Fruit fly (Drosophila melanogaster) whole organism, wandering third instar larva: Measurements from ENCODE around the gene CG13012.

Source experiments
- Abd-B ChIP-seq: fragments of >200 bp; optimal IDR thresholded peaks from 2 replicates; lab custom pipeline; 2017; ENCODE audit warnings: missing biosample characterization, missing genetic modification characterization
- CG32264 ChIP-seq: fragments of 200-800 bp; sonication (Bioruptor generic); optimal IDR thresholded peaks from 2 replicates; lab custom pipeline; 2016; ENCODE audit warnings: missing biosample characterization, missing genetic modification characterization
- CG9705 ChIP-seq: fragments of 200-800 bp; sonication (Bioruptor generic); optimal IDR thresholded peaks from 2 replicates; lab custom pipeline; 2018; ENCODE audit warnings: missing biosample characterization, mild to moderate bottlenecking, missing genetic modification characterization
- CrebA ChIP-seq: fragments of 200-800 bp; sonication (Bioruptor generic); optimal IDR thresholded peaks from 2 replicates; lab custom pipeline; 2016; ENCODE audit warnings: missing biosample characterization, mild to moderate bottlenecking, missing genetic modification characterization, borderline replicate concordance
- Dfd ChIP-seq: fragments of >200 bp; optimal IDR thresholded peaks from 2 replicates; lab custom pipeline; 2017; ENCODE audit warnings: missing biosample characterization, missing genetic modification characterization
- Dif ChIP-seq: fragments of 200-275, 200-300 bp; sonication (Bioruptor generic); optimal IDR thresholded peaks from 2 replicates; lab custom pipeline; 2018; ENCODE audit warnings: missing biosample characterization, missing genetic modification characterization; ENCODE audit not compliant: partially characterized antibody
- GATAd ChIP-seq: sonication (Bioruptor generic); optimal IDR thresholded peaks from 2 replicates; lab custom pipeline; 2016; ENCODE audit warnings: missing biosample characterization, missing genetic modification characterization
- HLH106 ChIP-seq: fragments of 200-800 bp; optimal IDR thresholded peaks from 3 replicates; lab custom pipeline; 2019; ENCODE audit warnings: missing biosample characterization, mild to moderate bottlenecking, missing genetic modification characterization, moderate library complexity
- Hnf4 ChIP-seq: fragments of 200-800 bp; sonication (Bioruptor generic); optimal IDR thresholded peaks from 2 replicates; lab custom pipeline; 2016; ENCODE audit warnings: missing biosample characterization, mild to moderate bottlenecking, missing genetic modification characterization
- Hr78 ChIP-seq: fragments of >200 bp; optimal IDR thresholded peaks from 2 replicates; lab custom pipeline; 2017; ENCODE audit warnings: missing biosample characterization, missing genetic modification characterization
- Hr83 ChIP-seq: fragments of 200-300 bp; sonication (Bioruptor generic); optimal IDR thresholded peaks from 2 replicates; lab custom pipeline; 2016; ENCODE audit warnings: missing biosample characterization, mild to moderate bottlenecking, missing genetic modification characterization, moderate library complexity; ENCODE audit not compliant: poor library complexity, severe bottlenecking
- Jra ChIP-seq: sonication (Bioruptor generic); optimal IDR thresholded peaks from 2 replicates; lab custom pipeline; 2016; ENCODE audit warnings: missing biosample characterization, missing genetic modification characterization
- Mio ChIP-seq: sonication (Bioruptor generic); optimal IDR thresholded peaks from 2 replicates; lab custom pipeline; 2016; ENCODE audit warnings: missing biosample characterization, missing genetic modification characterization
- Myc ChIP-seq: fragments of >200 bp; optimal IDR thresholded peaks from 2 replicates; lab custom pipeline; 2017
- N ChIP-seq: fragments of >200 bp; optimal IDR thresholded peaks from 2 replicates; lab custom pipeline; 2018; ENCODE audit warnings: missing biosample characterization, missing external identifiers, missing genetic modification characterization
- OdsH ChIP-seq: fragments of 200-800 bp; sonication (Bioruptor generic); optimal IDR thresholded peaks from 2 replicates; lab custom pipeline; 2016; ENCODE audit warnings: missing biosample characterization, mild to moderate bottlenecking, missing genetic modification characterization
- Rel ChIP-seq, 2 experiments: fragments of 200-800 bp; sonication (Bioruptor generic) in 1 of 2; optimal IDR thresholded peaks; 2 replicates in 1 of 2; 3 replicates in 1 of 2; lab custom pipeline; 2016 to 2019; ENCODE audit warnings: mild to moderate bottlenecking in 2 of 2, missing biosample characterization in 2 of 2, missing genetic modification characterization in 2 of 2, moderate library complexity in 1 of 2
- Sp1 ChIP-seq: fragments of 200-800 bp; sonication (Bioruptor generic); optimal IDR thresholded peaks from 3 replicates; lab custom pipeline; 2019; ENCODE audit warnings: missing biosample characterization, mild to moderate bottlenecking, missing genetic modification characterization, moderate library complexity
- Vsx2 ChIP-seq: fragments of 200-300, 225-300 bp; sonication (Bioruptor generic); optimal IDR thresholded peaks from 2 replicates; lab custom pipeline; 2018; ENCODE audit warnings: missing biosample characterization, missing genetic modification characterization; ENCODE audit not compliant: partially characterized antibody
- br ChIP-seq: fragments of 200-800 bp; sonication (Bioruptor generic); optimal IDR thresholded peaks from 2 replicates; lab custom pipeline; 2016; ENCODE audit warnings: missing biosample characterization, missing genetic modification characterization
- brk ChIP-seq: fragments of 200-800 bp; sonication (Bioruptor generic); optimal IDR thresholded peaks from 2 replicates; lab custom pipeline; 2016; ENCODE audit warnings: missing biosample characterization, mild to moderate bottlenecking, missing genetic modification characterization
- dl ChIP-seq, 2 experiments: fragments of 175-275, 200-275 bp in 1 of 2; fragments of 200-275 bp in 1 of 2; sonication (Bioruptor generic); optimal IDR thresholded peaks; lab custom pipeline; 2018; ENCODE audit warnings: mild to moderate bottlenecking in 2 of 2, missing biosample characterization in 2 of 2, missing genetic modification characterization in 2 of 2, moderate library complexity in 2 of 2; ENCODE audit not compliant: partially characterized antibody in 2 of 2, insufficient read depth in 1 of 2
- dmrt93B ChIP-seq: fragments of 200-800 bp; sonication (Bioruptor generic); optimal IDR thresholded peaks from 2 replicates; lab custom pipeline; 2018; ENCODE audit warnings: missing biosample characterization, mild to moderate bottlenecking, missing genetic modification characterization
- dsf ChIP-seq: sonication (Bioruptor generic); optimal IDR thresholded peaks from 2 replicates; lab custom pipeline; 2016; ENCODE audit warnings: missing biosample characterization, missing genetic modification characterization, borderline replicate concordance
- ey ChIP-seq: fragments of 200-800 bp; sonication (Bioruptor generic); optimal IDR thresholded peaks from 2 replicates; lab custom pipeline; 2016; ENCODE audit warnings: missing biosample characterization, missing genetic modification characterization
- foxo ChIP-seq, 2 experiments: fragments of 200-800 bp; sonication (Bioruptor generic); optimal IDR thresholded peaks; 2 replicates in 1 of 2; 3 replicates in 1 of 2; lab custom pipeline; 2016 to 2017; ENCODE audit warnings: missing biosample characterization in 2 of 2, missing genetic modification characterization in 2 of 2
- fru ChIP-seq: fragments of 200-800 bp; sonication (Bioruptor generic); optimal IDR thresholded peaks from 3 replicates; lab custom pipeline; 2016; ENCODE audit warnings: missing biosample characterization, mild to moderate bottlenecking, missing genetic modification characterization
- h ChIP-seq: fragments of 200-800 bp; sonication (Bioruptor generic); optimal IDR thresholded peaks from 3 replicates; lab custom pipeline; 2016; ENCODE audit warnings: missing biosample characterization, mild to moderate bottlenecking, missing genetic modification characterization
- jim ChIP-seq: fragments of 175-275, 200-325 bp; sonication (Bioruptor generic); optimal IDR thresholded peaks from 2 replicates; lab custom pipeline; 2016; ENCODE audit warnings: missing biosample characterization, mild to moderate bottlenecking, missing genetic modification characterization
- lola ChIP-seq: fragments of >200 bp; optimal IDR thresholded peaks from 2 replicates; lab custom pipeline; 2017; ENCODE audit warnings: missing biosample characterization, missing genetic modification characterization
- pan ChIP-seq: fragments of >200 bp; optimal IDR thresholded peaks from 2 replicates; lab custom pipeline; 2017
- psq ChIP-seq: fragments of 200-800 bp; sonication (Bioruptor generic); optimal IDR thresholded peaks from 3 replicates; lab custom pipeline; 2017; ENCODE audit warnings: missing biosample characterization, mild to moderate bottlenecking, missing genetic modification characterization, moderate library complexity
- rgr ChIP-seq: fragments of 200-800 bp; sonication (Bioruptor generic); optimal IDR thresholded peaks from 3 replicates; lab custom pipeline; 2016; ENCODE audit warnings: missing biosample characterization, mild to moderate bottlenecking, missing genetic modification characterization
- sage ChIP-seq: fragments of 200-800 bp; sonication (Bioruptor generic); optimal IDR thresholded peaks from 2 replicates; lab custom pipeline; 2016; ENCODE audit warnings: missing biosample characterization, mild to moderate bottlenecking, missing genetic modification characterization
- sv ChIP-seq: fragments of 200-800 bp; sonication (Bioruptor generic); optimal IDR thresholded peaks from 3 replicates; lab custom pipeline; 2016; ENCODE audit warnings: missing biosample characterization, missing genetic modification characterization
- tai ChIP-seq: sonication (Bioruptor generic); optimal IDR thresholded peaks from 2 replicates; lab custom pipeline; 2016; ENCODE audit warnings: missing biosample characterization, missing genetic modification characterization
- usp ChIP-seq: fragments of >200 bp; optimal IDR thresholded peaks from 2 replicates; lab custom pipeline; 2017; ENCODE audit warnings: missing biosample characterization, missing genetic modification characterization
- woc ChIP-seq: sonication (Bioruptor generic); optimal IDR thresholded peaks from 2 replicates; lab custom pipeline; 2016; ENCODE audit warnings: missing biosample characterization, mild to moderate bottlenecking, missing genetic modification characterization

CG13012 gene

DNA sequence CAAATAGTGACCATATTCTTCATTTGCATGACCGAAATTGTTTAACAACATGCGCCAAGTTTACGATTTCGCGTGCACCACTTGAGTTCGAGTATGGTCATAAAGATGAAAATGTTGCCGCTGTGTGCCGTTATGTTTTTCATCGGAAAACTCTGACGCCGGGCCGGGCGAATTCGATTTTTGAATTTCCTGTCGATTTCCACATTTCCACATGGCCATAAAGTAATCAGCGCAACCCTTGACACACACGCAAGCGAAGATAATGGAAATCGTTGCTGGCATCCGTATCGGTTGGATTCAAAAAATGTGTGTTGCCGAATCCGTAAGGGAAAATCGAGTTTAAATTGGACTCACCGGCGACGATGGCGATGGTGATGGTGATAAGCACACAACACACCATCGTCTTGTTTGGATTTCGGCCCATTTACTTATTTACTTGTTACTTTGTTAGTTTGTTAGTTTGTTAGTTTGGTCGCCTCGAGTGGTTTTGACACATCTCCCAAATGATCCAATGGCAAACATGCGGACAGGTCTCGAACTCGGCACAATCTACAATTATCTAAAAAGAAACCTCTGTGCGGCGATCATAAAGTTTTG is 31.9 kb downstream of the CG13012 start:
- TF ChIP-seq jim (no peak), sage (GFP tag; lab: Kevin White, UChicago) (no peak)

dm6 chrX:16643363-16643946 is 33.1 kb downstream of the CG13012 start:
- TF ChIP-seq OdsH (GFP tag; lab: Kevin White, UChicago) (no peak), Jra (no peak), sv (GFP tag; lab: Kevin White, UChicago) (no peak), GATAd (GFP tag; lab: Kevin White, UChicago) (no peak), lola (GFP tag; lab: Kevin White, UChicago) (no peak)

DNA sequence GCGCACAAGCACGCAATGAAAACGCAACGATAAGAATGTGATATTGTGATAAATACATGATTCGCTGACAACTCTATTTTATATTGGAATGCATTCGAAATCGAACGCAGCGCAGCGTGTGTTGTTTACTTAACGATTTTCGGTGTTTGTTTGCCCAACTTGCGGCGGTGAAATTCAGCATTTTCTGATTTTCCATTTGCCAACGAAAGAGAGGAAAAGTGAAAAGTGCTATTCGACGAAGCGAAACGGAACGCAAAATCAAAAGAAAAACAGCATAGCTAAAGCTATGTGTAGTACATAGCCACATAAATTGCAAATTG is 35.5 kb downstream of the CG13012 start:
- TF ChIP-seq tai (GFP tag; lab: Kevin White, UChicago) (no peak), Hr78 (GFP tag; lab: Kevin White, UChicago) (no peak)

DNA sequence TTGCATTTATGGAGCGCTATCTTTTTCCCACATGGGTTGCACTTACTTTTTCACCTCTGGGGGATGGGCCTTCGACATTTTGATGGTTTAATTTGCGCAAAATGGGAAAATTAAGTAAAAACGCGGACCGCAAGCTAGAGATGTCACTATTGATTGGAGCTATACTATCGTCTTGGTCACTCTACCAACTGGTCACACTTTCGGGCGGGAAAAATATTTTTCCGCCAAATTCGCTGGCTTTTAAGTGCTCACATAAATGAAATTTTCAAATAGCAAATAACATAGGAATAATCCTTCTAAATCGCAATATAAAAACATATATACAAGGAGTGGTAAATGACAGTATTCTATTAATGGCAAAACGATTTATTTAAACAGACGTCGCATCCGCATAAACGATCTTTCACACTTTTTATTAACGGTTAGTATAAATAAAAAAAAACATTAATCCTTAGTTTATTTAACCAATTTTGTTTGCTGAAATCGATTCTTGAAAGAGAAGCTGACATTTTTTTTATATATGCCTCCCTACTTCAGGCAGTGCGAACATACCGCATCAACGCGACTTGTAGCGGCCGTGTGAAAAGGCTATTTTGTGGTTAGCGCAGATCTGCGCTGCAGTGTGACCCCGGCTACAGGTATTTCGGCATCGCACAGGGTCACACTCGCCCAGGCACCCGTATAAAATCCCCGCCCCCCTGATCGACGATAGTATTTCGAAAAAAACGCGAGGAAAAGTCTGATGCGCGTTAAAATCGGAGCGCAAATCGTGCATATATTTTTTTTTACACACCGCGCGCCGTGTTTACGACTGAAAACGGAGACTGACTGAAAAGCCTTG is 36.1 kb downstream of the CG13012 start, which contains the start of the genes SNRPG and mthl1:
Gene SNRPG, minus strand, starts transcription at position 160 of the 841 bp plus-strand sequence.
Gene mthl1, plus strand, starts transcription at position 709 of the 841 bp plus-strand sequence.
- TF ChIP-seq Hr83 (GFP tag; lab: Kevin White, UChicago) = peak; percentile 40
- TF ChIP-seq woc (GFP tag; lab: Kevin White, UChicago) = peak; percentile 80
- TF ChIP-seq fru = peak; percentile 52
- peak; percentile 14 for TF ChIP-seq Jra
- peak; percentile 61 for TF ChIP-seq CG9705 (GFP tag; lab: Kevin White, UChicago)
- TF ChIP-seq Hr78 (GFP tag; lab: Kevin White, UChicago) = peak; percentile 39
- no peak for TF ChIP-seq Dfd (GFP tag; lab: Kevin White, UChicago)
- TF ChIP-seq GATAd (GFP tag; lab: Kevin White, UChicago) = no peak
- TF ChIP-seq Hnf4 (GFP tag; lab: Kevin White, UChicago) = peak; percentile 54
- TF ChIP-seq dsf (GFP tag; lab: Kevin White, UChicago) = peak; percentile 35
- TF ChIP-seq usp (GFP tag; lab: Kevin White, UChicago) = no peak
- peak; percentile 65 for TF ChIP-seq rgr (GFP tag; lab: Kevin White, UChicago)
- no peak for TF ChIP-seq Vsx2
- TF ChIP-seq Myc (lab: Kevin White, UChicago) = peak; percentile 33
- TF ChIP-seq psq (GFP tag; lab: Kevin White, UChicago) = peak; percentile 56
- TF ChIP-seq Mio (GFP tag; lab: Kevin White, UChicago) = no peak
- peak; percentile 15 for TF ChIP-seq lola (GFP tag; lab: Kevin White, UChicago)
- no peak for TF ChIP-seq Dif (GFP tag; lab: Kevin White, UChicago)
- TF ChIP-seq Sp1 (GFP tag; lab: Kevin White, UChicago) = peak; percentile 66
- TF ChIP-seq h (GFP tag; lab: Kevin White, UChicago) = peak; percentile 56
- no peak for TF ChIP-seq dl (GFP tag; optimal IDR thresholded peaks at IDR 0.05; lab: Kevin White, UChicago; ENCODE audit: insufficient read depth in 1 of 2, partially characterized antibody in 2 of 2)
- no peak for TF ChIP-seq jim
- no peak for TF ChIP-seq Rel (GFP tag; optimal IDR thresholded peaks at IDR 0.05; lab: Kevin White, UChicago)
- peak; percentile 73 for TF ChIP-seq Rel (tag; optimal IDR thresholded peaks at IDR 0.05; lab: Kevin White, UChicago)
- TF ChIP-seq CrebA (GFP tag; lab: Kevin White, UChicago) = no peak
- TF ChIP-seq HLH106 (tag; lab: Kevin White, UChicago) = peak; percentile 75
- peak; percentile 93 for TF ChIP-seq N (GFP tag; lab: Kevin White, UChicago)
- peak in 1 of 2 experiments; percentile 78 for TF ChIP-seq foxo (GFP tag; optimal IDR thresholded peaks at IDR 0.05; lab: Kevin White, UChicago)
- no peak for TF ChIP-seq pan (lab: Kevin White, UChicago)
- TF ChIP-seq sage (GFP tag; lab: Kevin White, UChicago) = peak; percentile 34
- peak; percentile 44 for TF ChIP-seq br (GFP tag; lab: Kevin White, UChicago)
- no peak for TF ChIP-seq OdsH (GFP tag; lab: Kevin White, UChicago)
- TF ChIP-seq Abd-B (GFP tag; lab: Kevin White, UChicago) = no peak
- TF ChIP-seq sv (GFP tag; lab: Kevin White, UChicago) = peak; percentile 7
- TF ChIP-seq dmrt93B (GFP tag; lab: Kevin White, UChicago) = peak; percentile 79
- TF ChIP-seq CG32264 (GFP tag; lab: Kevin White, UChicago) = peak; percentile 10
- peak; percentile 75 for TF ChIP-seq tai (GFP tag; lab: Kevin White, UChicago)
- no peak for TF ChIP-seq brk (GFP tag; lab: Kevin White, UChicago)
- peak; percentile 62 for TF ChIP-seq ey (GFP tag; lab: Kevin White, UChicago)
